Fruit fly (Drosophila melanogaster): ENCODE measurements around the gene Ipp.

Ipp gene

DNA sequence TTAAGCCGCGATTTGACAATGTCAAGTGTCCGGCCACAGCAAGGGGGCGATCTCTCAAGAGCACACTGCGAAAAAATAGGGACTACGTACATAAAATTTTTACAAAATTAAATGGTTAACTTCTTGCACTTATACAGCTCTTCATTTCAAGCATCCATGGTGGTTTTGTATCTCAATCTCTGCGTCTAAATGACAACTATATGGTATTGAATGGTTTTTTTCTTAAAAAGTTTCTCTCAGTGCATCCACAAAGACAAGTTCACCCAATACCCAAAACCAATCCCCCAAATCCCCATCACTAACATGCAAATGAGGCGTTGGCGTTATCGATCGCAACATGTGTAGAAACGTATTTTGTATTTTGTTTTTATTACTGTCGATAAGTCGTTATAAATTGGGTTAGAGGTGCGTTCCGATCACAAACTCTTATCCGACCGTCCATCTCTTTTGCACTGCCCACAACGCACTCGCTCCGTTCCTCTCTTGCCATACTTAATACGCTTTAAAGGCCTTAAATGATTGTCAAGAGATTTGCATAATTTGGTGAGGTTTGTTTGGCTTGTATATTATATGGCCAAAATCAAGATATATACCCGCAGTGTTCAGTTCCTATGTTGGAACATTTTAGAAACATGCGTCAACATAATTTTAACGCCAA is 43.7 kb upstream of the Ipp start (continued):
- TF ChIP-seq CG5180 (GFP tag; optimal IDR thresholded peaks at IDR 0.05) (peak; percentile 56), sob (GFP tag; IDR thresholded peaks at IDR 0.05) (peak; percentile 83), ab (GFP tag; optimal IDR thresholded peaks at IDR 0.05) (no peak), CG14441 (GFP tag; IDR thresholded peaks at IDR 0.05) (peak; percentile 86), CG15514 (GFP tag; optimal IDR thresholded peaks at IDR 0.05) (peak; percentile 47), insv (GFP tag; optimal IDR thresholded peaks at IDR 0.05) (no peak), ewg (GFP tag; optimal IDR thresholded peaks at IDR 0.05) (peak; percentile 52), CG31365 (tag; optimal IDR thresholded peaks at IDR 0.05) (peak; percentile 39), Hmx (GFP tag; optimal IDR thresholded peaks at IDR 0.05) (peak; percentile 29), CG4707 (GFP tag; optimal IDR thresholded peaks at IDR 0.05) (peak; percentile 47), dpn (GFP tag; optimal IDR thresholded peaks at IDR 0.05) (peak; percentile 71 to 74), abd-A (tag; optimal IDR thresholded peaks at IDR 0.05) (peak; percentile 92), BtbVII (GFP tag; optimal IDR thresholded peaks at IDR 0.05) (peak; percentile 64), NC2α (GFP tag; optimal IDR thresholded peaks at IDR 0.05) (peak; percentile 45), CG18599 (GFP tag; optimal IDR thresholded peaks at IDR 0.05) (peak; percentile 68), maf-S (GFP tag; optimal IDR thresholded peaks at IDR 0.05) (peak; percentile 74), CG42726 (GFP tag; IDR thresholded peaks at IDR 0.05; ENCODE audit: partially characterized antibody) (no peak), dmrt11E (tag; optimal IDR thresholded peaks at IDR 0.05) (peak; percentile 68), CG1024 (GFP tag; IDR thresholded peaks at IDR 0.05) (peak; percentile 72), rib (GFP tag; IDR thresholded peaks at IDR 0.05) (peak; percentile 85), CG33213 (GFP tag; optimal IDR thresholded peaks at IDR 0.05) (peak; percentile 65), fd102C (GFP tag; optimal IDR thresholded peaks at IDR 0.05) (no peak), Six4 (GFP tag; optimal IDR thresholded peaks at IDR 0.05) (peak; percentile 52), bab2 (GFP tag; optimal IDR thresholded peaks at IDR 0.05) (peak; percentile 76), CG15269 (tag; optimal IDR thresholded peaks at IDR 0.05) (peak; percentile 74), CG13624 (GFP tag; optimal IDR thresholded peaks at IDR 0.05) (peak; percentile 73), tap (tag; optimal IDR thresholded peaks at IDR 0.05) (peak; percentile 74), CkIIα-i1 (GFP tag; IDR thresholded peaks at IDR 0.05) (no peak), Opbp (GFP tag; IDR thresholded peaks at IDR 0.05; ENCODE audit: partially characterized antibody) (no peak), bowl (GFP tag; IDR thresholded peaks at IDR 0.05) (peak; percentile 54; the same call in 1 of the 2 replicates), Dip3 (GFP tag; optimal IDR thresholded peaks at IDR 0.05) (peak; percentile 37), CG12942 (GFP tag; optimal IDR thresholded peaks at IDR 0.05) (peak; percentile 51), bsh (GFP tag; optimal IDR thresholded peaks at IDR 0.05) (peak in 1 of 2 experiments; percentile 80), sisA (GFP tag; IDR thresholded peaks at IDR 0.05) (peak; percentile 79), CG7271 (tag; optimal IDR thresholded peaks at IDR 0.05) (no peak), CG4360 (GFP tag; IDR thresholded peaks at IDR 0.05) (no peak), fd3F (GFP tag; optimal IDR thresholded peaks at IDR 0.05) (peak; percentile 20), Hr3 (GFP tag; optimal IDR thresholded peaks at IDR 0.05) (peak; percentile 48), amos (GFP tag; IDR thresholded peaks at IDR 0.05; ENCODE audit: partially characterized antibody) (no peak), CG18619 (GFP tag; optimal IDR thresholded peaks at IDR 0.05) (peak; percentile 39), CG4282 (GFP tag; optimal IDR thresholded peaks at IDR 0.05) (no peak), ase (GFP tag; IDR thresholded peaks at IDR 0.05) (peak; percentile 61; the same call in 1 of the 3 replicates), CG8359 (GFP tag; optimal IDR thresholded peaks at IDR 0.05; ENCODE audit: borderline replicate concordance) (no peak), wek (GFP tag; optimal IDR thresholded peaks at IDR 0.05) (peak; percentile 50), ranshi (GFP tag; IDR thresholded peaks at IDR 0.05) (peak; percentile 67), CG1792 (GFP tag; optimal IDR thresholded peaks at IDR 0.05) (peak; percentile 65), CG6689 (GFP tag; IDR thresholded peaks at IDR 0.05) (peak; percentile 83), CG12219 (GFP tag; optimal IDR thresholded peaks at IDR 0.05) (peak; percentile 74), Ada2b (GFP tag; IDR thresholded peaks at IDR 0.05) (peak; percentile 84)
